Worm (Caenorhabditis elegans) whole organism, L2 larva: ENCODE measurements around the gene mboa-4.

Experiments
- C34F6.9 ChIP-seq: fragments of 150-350 bp; optimal IDR thresholded peaks from 2 replicates; lab custom pipeline; 2014; ENCODE audit warnings: missing biosample characterization, missing genetic modification characterization
- F13H6.1 ChIP-seq: sonication (generic microtip); optimal IDR thresholded peaks from 2 replicates; lab custom pipeline; 2016; ENCODE audit warnings: missing genetic modification characterization, missing compliant biosample characterization
- Y55F3AM.14 ChIP-seq: fragments of 200-800 bp; sonication (Bioruptor generic); optimal IDR thresholded peaks from 2 replicates; lab custom pipeline; 2018; ENCODE audit warnings: mild to moderate bottlenecking, missing genetic modification characterization, missing compliant biosample characterization
- ZK546.5 ChIP-seq: sonication (generic microtip); optimal IDR thresholded peaks from 2 replicates; lab custom pipeline; 2017; ENCODE audit warnings: missing biosample characterization, missing genetic modification characterization
- alr-1 ChIP-seq: fragments of 150-350 bp; optimal IDR thresholded peaks from 2 replicates; lab custom pipeline; 2014; ENCODE audit warnings: missing biosample characterization, missing genetic modification characterization
- ama-1 ChIP-seq: fragments of 150-350 bp; optimal IDR thresholded peaks from 2 replicates; lab custom pipeline; 2018; ENCODE audit warnings: inconsistent platforms
- ceh-82 ChIP-seq: fragments of 150-350 bp; optimal IDR thresholded peaks from 2 replicates; lab custom pipeline; 2014; ENCODE audit warnings: missing biosample characterization, missing genetic modification characterization
- crh-2 ChIP-seq: sonication (generic microtip); optimal IDR thresholded peaks from 2 replicates; lab custom pipeline; 2017; ENCODE audit warnings: missing biosample characterization, missing genetic modification characterization
- egl-27 ChIP-seq: sonication (generic microtip); optimal IDR thresholded peaks from 3 replicates; lab custom pipeline; 2017; ENCODE audit warnings: missing biosample characterization, missing genetic modification reagents, missing genetic modification characterization
- elt-1 ChIP-seq: fragments of 150-350 bp; optimal IDR thresholded peaks from 2 replicates; lab custom pipeline; 2014; ENCODE audit warnings: missing biosample characterization, missing genetic modification characterization
- elt-3 ChIP-seq: sonication (generic microtip); optimal IDR thresholded peaks from 2 replicates; lab custom pipeline; 2017; ENCODE audit warnings: missing biosample characterization, missing genetic modification characterization
- fos-1 ChIP-seq: fragments of 150-350 bp; optimal IDR thresholded peaks from 2 replicates; lab custom pipeline; 2014; ENCODE audit warnings: missing biosample characterization, missing genetic modification characterization
- gmeb-1 ChIP-seq: fragments of 150-350 bp; optimal IDR thresholded peaks from 2 replicates; lab custom pipeline; 2014; ENCODE audit warnings: missing biosample characterization, missing genetic modification characterization
- lin-11 ChIP-seq: fragments of 150-350 bp; sonication (generic microtip); optimal IDR thresholded peaks from 2 replicates; lab custom pipeline; 2014; ENCODE audit warnings: missing biosample characterization, missing genetic modification characterization, inconsistent platforms, mixed read lengths
- lin-13 ChIP-seq: fragments of 150-350 bp; optimal IDR thresholded peaks from 2 replicates; lab custom pipeline; 2014; ENCODE audit warnings: missing biosample characterization, missing genetic modification reagents, missing genetic modification characterization
- lin-39 ChIP-seq: fragments of 150-350 bp; optimal IDR thresholded peaks from 2 replicates; lab custom pipeline; 2014; ENCODE audit warnings: missing biosample characterization, missing genetic modification reagents, missing genetic modification characterization
- lsy-2 ChIP-seq, 2 experiments: fragments of 150-350 bp in 1 of 2; sonication (generic microtip) in 1 of 2; optimal IDR thresholded peaks; 2 replicates each; lab custom pipeline; 2014 to 2017; ENCODE audit warnings: missing biosample characterization in 2 of 2, missing genetic modification characterization in 2 of 2
- mab-5 ChIP-seq: fragments of 150-350 bp; optimal IDR thresholded peaks from 2 replicates; lab custom pipeline; 2014; ENCODE audit warnings: missing biosample characterization, missing genetic modification characterization
- mdl-1 ChIP-seq, 2 experiments: fragments of 150-350 bp in 1 of 2; sonication (generic microtip) in 1 of 2; optimal IDR thresholded peaks; 2 replicates each; lab custom pipeline; 2017; ENCODE audit warnings: missing biosample characterization in 2 of 2, missing genetic modification characterization in 2 of 2
- nhr-12 ChIP-seq: fragments of 150-350 bp; optimal IDR thresholded peaks from 2 replicates; lab custom pipeline; 2014; ENCODE audit warnings: missing biosample characterization, missing genetic modification characterization
- nhr-129 ChIP-seq: fragments of 150-350 bp; optimal IDR thresholded peaks from 2 replicates; lab custom pipeline; 2014; ENCODE audit warnings: missing biosample characterization, missing genetic modification characterization
- nhr-21 ChIP-seq: fragments of 150-350 bp; optimal IDR thresholded peaks from 2 replicates; lab custom pipeline; 2014; ENCODE audit warnings: missing biosample characterization, missing genetic modification characterization
- nhr-23 ChIP-seq: fragments of 150-350 bp; optimal IDR thresholded peaks from 2 replicates; lab custom pipeline; 2014; ENCODE audit warnings: missing biosample characterization, missing genetic modification reagents, missing genetic modification characterization
- nhr-237 ChIP-seq: fragments of 150-350 bp; optimal IDR thresholded peaks from 2 replicates; lab custom pipeline; 2014; ENCODE audit warnings: missing biosample characterization, missing genetic modification characterization
- nhr-25 ChIP-seq: fragments of 150-350 bp; sonication (generic microtip); optimal IDR thresholded peaks from 3 replicates; lab custom pipeline; 2014; ENCODE audit warnings: missing biosample characterization, missing genetic modification characterization
- nhr-6 ChIP-seq: fragments of 150-350 bp; optimal IDR thresholded peaks from 2 replicates; lab custom pipeline; 2014; ENCODE audit warnings: missing biosample characterization, missing genetic modification characterization
- nhr-77 ChIP-seq: fragments of 150-350 bp; optimal IDR thresholded peaks from 2 replicates; lab custom pipeline; 2014; ENCODE audit warnings: missing biosample characterization, missing genetic modification characterization
- peb-1 ChIP-seq: fragments of 150-350 bp; optimal IDR thresholded peaks from 2 replicates; lab custom pipeline; 2014; ENCODE audit warnings: missing biosample characterization, missing genetic modification characterization
- sem-4 ChIP-seq: fragments of 150-350 bp; optimal IDR thresholded peaks from 2 replicates; lab custom pipeline; 2014; ENCODE audit warnings: missing biosample characterization, missing genetic modification reagents, missing genetic modification characterization
- sma-9 ChIP-seq, 2 experiments: fragments of 150-350 bp in 1 of 2; sonication (generic microtip) in 1 of 2; optimal IDR thresholded peaks; 2 replicates each; lab custom pipeline; 2014 to 2016; ENCODE audit warnings: missing genetic modification characterization in 2 of 2, mild to moderate bottlenecking in 1 of 2, missing biosample characterization in 1 of 2, missing compliant biosample characterization in 1 of 2, missing genetic modification reagents in 1 of 2, moderate library complexity in 1 of 2
- snpc-4 ChIP-seq: fragments of 150-350 bp; optimal IDR thresholded peaks from 2 replicates; lab custom pipeline; 2014; ENCODE audit warnings: missing biosample characterization, missing genetic modification characterization
- unc-55 ChIP-seq: fragments of 150-350 bp; sonication (generic microtip); optimal IDR thresholded peaks from 3 replicates; lab custom pipeline; 2014; ENCODE audit warnings: missing biosample characterization, missing genetic modification reagents, missing genetic modification characterization
- unc-62 ChIP-seq: fragments of 150-350 bp; optimal IDR thresholded peaks from 2 replicates; lab custom pipeline; 2014; ENCODE audit warnings: missing biosample characterization, missing genetic modification reagents, missing genetic modification characterization
- zag-1 ChIP-seq: fragments of 150-350 bp; optimal IDR thresholded peaks from 2 replicates; lab custom pipeline; 2014; ENCODE audit warnings: missing biosample characterization, missing genetic modification characterization
- ztf-1 ChIP-seq: fragments of 200-800 bp; sonication (Bioruptor generic); conservative IDR thresholded peaks from 2 replicates; pipeline ENCODE4 v1.3.6; 2022; ENCODE audit warnings: missing genetic modification characterization, missing compliant biosample characterization
- ztf-4 ChIP-seq: fragments of 150-350 bp; optimal IDR thresholded peaks from 2 replicates; lab custom pipeline; 2014; ENCODE audit warnings: missing biosample characterization, missing genetic modification characterization

The mboa-4 gene

ce11 chrIV:11131268-11131667 is 28.5 kb downstream of the mboa-4 start, which contains the start of gene ard-1:
Gene ard-1, plus strand, starts transcription at chrIV:11131279.
- TF ChIP-seq zag-1, result no peak
- no peak for TF ChIP-seq alr-1
- no peak for TF ChIP-seq ztf-1 (GFP tag; lab: Robert Waterston, UW)
- TF ChIP-seq peb-1, result no peak
- no peak for TF ChIP-seq nhr-237 (tag; lab: Kevin White, UChicago)
- TF ChIP-seq unc-62, result no peak
- TF ChIP-seq unc-55, result no peak
- no peak for TF ChIP-seq mdl-1 (tag; optimal IDR thresholded peaks at IDR 0.05; lab: Kevin White, UChicago)
- TF ChIP-seq nhr-12 (tag; lab: Kevin White, UChicago), result no peak

ce11 chrIV:11130774-11131173 is 29.0 kb downstream of the mboa-4 start:
- TF ChIP-seq elt-3 (tag; lab: Kevin White, UChicago), result no peak
- no peak for TF ChIP-seq ceh-82 (tag; lab: Kevin White, UChicago)
- TF ChIP-seq lsy-2 (tag; optimal IDR thresholded peaks at IDR 0.05; lab: Kevin White, UChicago), result peak in 1 of 2 experiments; percentile 16
- peak; percentile 51 for TF ChIP-seq unc-55
- peak; percentile 9 for TF ChIP-seq nhr-129 (tag; lab: Kevin White, UChicago)
- peak; percentile 8 for TF ChIP-seq fos-1 (tag; lab: Kevin White, UChicago)

ce11 chrIV:11126028-11126427 is 33.8 kb downstream of the mboa-4 start:
- TF ChIP-seq F13H6.1 (no peak), nhr-12 (tag; lab: Kevin White, UChicago) (no peak), lin-39 (tag; lab: Kevin White, UChicago) (no peak)

- TF ChIP-seq ztf-4 (tag; lab: Kevin White, UChicago) (no peak), nhr-77 (tag; lab: Kevin White, UChicago) (no peak), nhr-25 (tag; lab: Kevin White, UChicago) (no peak), nhr-21 (no peak), Y55F3AM.14 (GFP tag; lab: Kevin White, UChicago) (no peak), zag-1 (no peak), gmeb-1 (tag; lab: Kevin White, UChicago) (no peak), alr-1 (no peak), nhr-23 (no peak), ama-1 (no peak), lin-13 (GFP tag; lab: Kevin White, UChicago) (no peak)
These were observed 34.0 kb downstream of the mboa-4 start, which contains the start of gene swsn-4 for ce11 chrIV:11126004-11126027. Gene swsn-4, plus strand, starts transcription at chrIV:11126024.

- TF ChIP-seq nhr-129 (tag; lab: Kevin White, UChicago), result peak; percentile 24
- TF ChIP-seq gmeb-1 (tag; lab: Kevin White, UChicago), result peak; percentile 64
- TF ChIP-seq unc-55, result peak; percentile 27
- TF ChIP-seq crh-2 (tag; lab: Kevin White, UChicago), result no peak
These were observed 34.2 kb downstream of the mboa-4 start for ce11 chrIV:11125604-11126003.

- TF ChIP-seq lsy-2 (tag; optimal IDR thresholded peaks at IDR 0.05; lab: Kevin White, UChicago) (peak in 1 of 2 experiments; percentile 70), ZK546.5 (tag; lab: Kevin White, UChicago) (no peak), mab-5 (tag; lab: Kevin White, UChicago) (no peak), nhr-6 (tag; lab: Kevin White, UChicago) (no peak), snpc-4 (no peak), nhr-23 (no peak), sem-4 (tag; lab: Kevin White, UChicago) (peak; percentile 44), elt-1 (tag; lab: Kevin White, UChicago) (no peak), unc-55 (peak; percentile 31), Y55F3AM.14 (GFP tag; lab: Kevin White, UChicago) (no peak), nhr-129 (tag; lab: Kevin White, UChicago) (peak; percentile 50), ztf-4 (tag; lab: Kevin White, UChicago) (no peak), sma-9 (GFP tag; optimal IDR thresholded peaks at IDR 0.05; lab: Kevin White, UChicago) (peak; percentile 1), sma-9 (tag; optimal IDR thresholded peaks at IDR 0.05; lab: Kevin White, UChicago) (no peak), zag-1 (peak; percentile 38), C34F6.9 (no peak), gmeb-1 (tag; lab: Kevin White, UChicago) (no peak), ama-1 (no peak), egl-27 (no peak), F13H6.1 (no peak), lin-11 (tag; lab: Kevin White, UChicago) (peak; percentile 16)
These were observed 34.6 kb downstream of the mboa-4 start for ce11 chrIV:11125200-11125599.
